Worm (Caenorhabditis elegans): ENCODE results near the gene T08G3.11.

DNA sequence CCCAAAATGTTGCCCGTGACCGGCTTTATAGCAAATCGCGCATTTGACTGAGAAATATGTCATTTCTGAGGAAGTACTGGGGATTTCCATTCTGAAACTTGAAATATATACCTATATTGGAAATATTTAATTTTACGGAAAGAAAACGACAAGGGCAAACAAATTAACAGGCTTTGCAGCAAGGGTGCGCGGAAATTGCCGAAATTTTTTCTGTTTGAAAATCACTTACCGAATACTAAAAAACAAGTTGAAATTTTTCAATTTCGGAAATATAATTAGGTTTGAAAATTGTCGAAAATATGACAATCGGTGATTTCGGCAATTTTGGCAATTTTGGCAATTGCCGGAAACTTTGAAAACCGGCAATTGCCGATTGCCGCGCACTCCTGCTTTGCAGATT is 26.7 kb upstream of the T08G3.11 start, which contains the start of gene nhr-54:
- TF ChIP-seq W03F9.2 (tag; optimal IDR thresholded peaks at IDR 0.05): no peak
- TF ChIP-seq dao-5 (tag; optimal IDR thresholded peaks at IDR 0.05): no peak
